Fruit fly (Drosophila melanogaster) whole organism, pupa: ENCODE measurements around the gene CG31157.

Experiments used
- CG10348 ChIP-seq: fragments of 200-800 bp; sonication (Bioruptor generic); IDR thresholded peaks from 2 replicates; pipeline ENCODE4 v1.3.6; 2022; ENCODE audit warnings: missing biosample characterization, missing genetic modification characterization
- CG12605 ChIP-seq: fragments of 200-800 bp; sonication (Bioruptor generic); IDR thresholded peaks from 2 replicates; pipeline ENCODE4 v1.3.6; 2022; ENCODE audit warnings: missing biosample characterization, missing genetic modification characterization
- CG13204 ChIP-seq: fragments of 200-800 bp; sonication (Bioruptor generic); optimal IDR thresholded peaks from 2 replicates; lab custom pipeline; 2018; ENCODE audit warnings: missing biosample characterization, mild to moderate bottlenecking, missing genetic modification characterization, moderate library complexity
- CG32121 ChIP-seq: fragments of 200-800 bp; sonication (Bioruptor generic); IDR thresholded peaks from 2 replicates; pipeline ENCODE4 v1.3.6; 2022; ENCODE audit warnings: missing biosample characterization, missing genetic modification characterization
- CG34367 ChIP-seq: fragments of 200-800 bp; sonication (Bioruptor generic); optimal IDR thresholded peaks from 2 replicates; lab custom pipeline; 2018; ENCODE audit warnings: missing biosample characterization, mild to moderate bottlenecking, missing genetic modification characterization
- CG4496 ChIP-seq: fragments of 200-800 bp; sonication (Bioruptor generic); IDR thresholded peaks from 3 replicates; pipeline ENCODE4 v1.3.6; 2022; ENCODE audit warnings: missing biosample characterization, missing genetic modification characterization
- CG9948 ChIP-seq: fragments of 200-800 bp; sonication (Bioruptor generic); optimal IDR thresholded peaks from 2 replicates; lab custom pipeline; 2018; ENCODE audit warnings: missing biosample characterization, mild to moderate bottlenecking, missing genetic modification characterization, moderate library complexity
- EcR ChIP-seq: fragments of 200-800 bp; sonication (Bioruptor generic); optimal IDR thresholded peaks from 3 replicates; lab custom pipeline; 2019; ENCODE audit warnings: missing biosample characterization, missing genetic modification characterization, mild to moderate bottlenecking, moderate library complexity, missing genetic modification reagents
- Ets98B ChIP-seq: fragments of 200-800 bp; sonication (Bioruptor generic); IDR thresholded peaks from 2 replicates; pipeline ENCODE4 v1.3.6; 2022; ENCODE audit warnings: missing biosample characterization, missing genetic modification characterization
- Pif1A ChIP-seq: fragments of 200-800 bp; sonication (Bioruptor generic); optimal IDR thresholded peaks from 3 replicates; lab custom pipeline; 2016; ENCODE audit warnings: missing biosample characterization, missing genetic modification characterization
- Pif1B ChIP-seq: fragments of 200-800 bp; sonication (Bioruptor generic); optimal IDR thresholded peaks from 3 replicates; lab custom pipeline; 2016; ENCODE audit warnings: missing biosample characterization, missing genetic modification characterization
- fd96Ca ChIP-seq: fragments of 200-800 bp; sonication (Bioruptor generic); IDR thresholded peaks from 3 replicates; pipeline ENCODE4 v1.3.6; 2022; ENCODE audit warnings: missing biosample characterization, missing genetic modification characterization
- gl ChIP-seq: fragments of 200-800 bp; sonication (Bioruptor generic); optimal IDR thresholded peaks from 2 replicates; lab custom pipeline; 2018; ENCODE audit warnings: missing biosample characterization, mild to moderate bottlenecking, missing genetic modification characterization
- rn ChIP-seq: fragments of 200-800 bp; sonication (Bioruptor generic); IDR thresholded peaks from 2 replicates; pipeline ENCODE4 v1.3.6; 2022; ENCODE audit warnings: missing biosample characterization, missing genetic modification characterization

dm6 chr3R:13017623-13018036 is 29.9 kb upstream of the CG31157 start:
- TF ChIP-seq CG9948 (tag; lab: Kevin White, UChicago) (no peak), CG32121 (peak; percentile 50; the same call in 1 of the 2 replicates), Pif1B (no peak), gl (no peak), rn (GFP tag; lab: Robert Waterston, UW) (no peak; the same call in 1 of the 2 replicates), CG12605 (peak; percentile 78), Ets98B (GFP tag; lab: Robert Waterston, UW) (peak; percentile 59; the same call in 1 of the 2 replicates), EcR (GFP tag; lab: Kevin White, UChicago) (no peak), fd96Ca (GFP tag; lab: Robert Waterston, UW) (no peak), CG34367 (tag; lab: Kevin White, UChicago) (no peak), CG4496 (GFP tag; lab: Robert Waterston, UW) (no peak), Pif1A (GFP tag; lab: Kevin White, UChicago) (no peak), CG13204 (GFP tag; lab: Kevin White, UChicago) (no peak), CG10348 (GFP tag; lab: Robert Waterston, UW) (no peak)
